Worm (Caenorhabditis elegans): ENCODE measurements around the gene sri-42.
"Not testable (repeated sequence)": the region's sequence is repeated elsewhere in the genome, so short reads cannot be mapped to it uniquely, and the experiment has no call there.

sri-42 gene

DNA sequence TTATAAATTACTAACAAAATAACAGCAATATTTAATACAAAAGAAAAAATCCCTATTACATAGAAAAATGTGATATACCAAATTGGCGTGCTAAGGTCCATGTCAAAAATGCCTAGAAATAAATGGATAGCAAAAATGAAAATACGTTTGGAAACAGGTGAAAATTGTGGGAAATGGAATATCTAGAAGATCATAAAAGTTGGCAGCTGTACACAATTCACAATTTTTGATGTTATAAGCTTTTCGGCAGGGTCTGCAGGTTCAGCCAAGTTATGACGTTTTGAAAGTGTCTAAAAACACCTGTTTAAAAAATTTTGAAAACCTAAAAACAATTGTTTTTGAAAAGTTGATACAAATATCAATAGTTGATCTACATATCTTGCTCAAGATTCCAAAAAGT lies at the start of gene sri-42:
sri-42 (minus strand) TSS at position 101 of the 400 bp plus-strand sequence.
- not testable (repeated sequence) for TF ChIP-seq lin-13 (GFP tag; optimal IDR thresholded peaks at IDR 0.05); F10B5.3 (tag; optimal IDR thresholded peaks at IDR 0.05); mxl-3 (GFP tag; optimal IDR thresholded peaks at IDR 0.05)

DNA sequence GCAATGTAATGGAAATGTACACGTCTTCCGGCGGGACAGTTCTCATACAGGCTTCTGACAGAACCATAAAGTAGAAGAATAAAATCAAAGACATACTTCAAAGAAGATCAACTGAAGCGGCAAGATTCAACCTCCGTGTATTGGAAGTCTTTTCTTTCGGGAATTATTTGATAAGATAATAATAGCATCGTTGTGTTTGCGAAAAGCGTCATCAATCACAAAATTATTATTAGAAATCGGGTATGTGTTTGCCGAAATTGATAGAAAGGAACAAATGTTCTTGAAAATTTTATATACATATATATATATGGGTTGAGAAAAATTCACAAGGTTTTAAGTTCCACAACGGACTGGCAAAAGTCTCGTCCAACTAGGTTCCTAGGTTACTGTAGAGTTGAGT lies 48.8 kb upstream of the sri-42 start, which contains the start of gene Y27F2A.9:
Y27F2A.9 (minus strand) TSS at position 101 of the 400 bp plus-strand sequence.
- not testable (repeated sequence) for TF ChIP-seq mdt-29, php-3, madf-5 (GFP tag; IDR thresholded peaks at IDR 0.05)

ce11 chrII:3189038-3189437 lies 46.3 kb upstream of the sri-42 start, which contains the start of gene Y27F2A.11:
Gene Y27F2A.11, plus strand, starts transcription at chrII:3189338.
- not testable (repeated sequence) for TF ChIP-seq mep-1 (tag; optimal IDR thresholded peaks at IDR 0.05); dmd-9 (GFP tag; IDR thresholded peaks at IDR 0.05); sdz-12 (GFP tag; optimal IDR thresholded peaks at IDR 0.05)

ce11 chrII:3185848-3186247 lies 43.1 kb upstream of the sri-42 start:
- TF ChIP-seq zip-11 (GFP tag; IDR thresholded peaks at IDR 0.05) (no peak), aly-2 (tag; optimal IDR thresholded peaks at IDR 0.05) (no peak), madf-5 (GFP tag; IDR thresholded peaks at IDR 0.05) (no peak), set-16 (GFP tag; IDR thresholded peaks at IDR 0.05) (peak; percentile 55), ztf-11 (tag; optimal IDR thresholded peaks at IDR 0.05) (no peak), lsy-2 (tag; optimal IDR thresholded peaks at IDR 0.05) (no peak), ceh-28 (tag; optimal IDR thresholded peaks at IDR 0.05) (no peak), aha-1 (tag) (peak; percentile 21), tra-1 (GFP tag; IDR thresholded peaks at IDR 0.05) (no peak), ama-1 (optimal IDR thresholded peaks at IDR 0.05) (no peak), Y48G9A.11 (GFP tag; IDR thresholded peaks at IDR 0.05) (peak; percentile 41; the same call in 1 of the 2 replicates), mxl-3 (GFP tag; optimal IDR thresholded peaks at IDR 0.05) (no peak), nhr-48 (tag; optimal IDR thresholded peaks at IDR 0.05) (no peak), egl-43 (GFP tag; IDR thresholded peaks at IDR 0.05) (0 out of 2 replicates have a peak, but pooled peaks have one; percentile 44), nhr-25 (tag; optimal IDR thresholded peaks at IDR 0.05; ENCODE audit: borderline replicate concordance, insufficient read depth) (no peak)

ce11 chrII:3184858-3185257 lies 42.1 kb upstream of the sri-42 start, which contains the start of gene sri-78:
Gene sri-78, plus strand, starts transcription at chrII:3185158.
- not testable (repeated sequence) for TF ChIP-seq F10B5.3 (tag; optimal IDR thresholded peaks at IDR 0.05); nhr-102 (tag; optimal IDR thresholded peaks at IDR 0.05); hlh-30 (tag; optimal IDR thresholded peaks at IDR 0.05; ENCODE audit: insufficient read depth)

ce11 chrII:3183300-3183840 lies 40.6 kb upstream of the sri-42 start, which contains the start of the genes Y27F2A.6 and Y27F2A.8:
Gene Y27F2A.6, minus strand, starts transcription at chrII:3183400.
Gene Y27F2A.8, plus strand, starts transcription at chrII:3183790.
- not testable (repeated sequence) for TF ChIP-seq nhr-77 (tag; optimal IDR thresholded peaks at IDR 0.05); mdt-29 (GFP tag; IDR thresholded peaks at IDR 0.05); spr-3 (GFP tag; optimal IDR thresholded peaks at IDR 0.05)

DNA sequence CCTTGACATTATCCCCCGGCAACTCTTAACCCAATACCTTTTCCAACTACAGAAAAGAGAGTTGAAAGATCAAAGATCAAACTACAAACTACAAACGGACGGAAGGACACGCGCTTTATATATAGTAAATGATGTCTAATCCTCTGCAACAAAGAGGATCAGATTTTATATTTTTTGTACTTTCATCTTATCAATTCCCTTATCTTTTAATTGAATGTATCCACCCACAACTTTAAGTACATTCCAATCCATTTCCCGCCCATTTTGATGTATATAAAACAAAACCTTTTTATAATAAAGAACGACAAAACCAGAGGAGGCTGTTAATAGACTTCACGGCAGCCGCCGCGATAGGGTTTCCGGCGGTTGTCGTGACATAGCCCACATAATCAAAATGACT lies 34.9 kb upstream of the sri-42 start, which contains the start of gene sri-40:
sri-40 (plus strand) TSS at position 301 of the 400 bp plus-strand sequence.
- not testable (repeated sequence) for TF ChIP-seq mdt-29 (GFP tag; IDR thresholded peaks at IDR 0.05); aly-2 (tag; optimal IDR thresholded peaks at IDR 0.05); lir-3 (tag; optimal IDR thresholded peaks at IDR 0.05)

All from whole organism, L4 larva.